Fruit fly (Drosophila melanogaster) whole organism, embryonic: Measurements from ENCODE around the gene CG14196.

Source experiments
- B-H1 ChIP-seq: fragments of 200-800 bp; sonication (Bioruptor generic); IDR thresholded peaks from 3 replicates; pipeline ENCODE4 v1.3.6; 2022; ENCODE audit warnings: missing biosample characterization, missing genetic modification characterization
- CG10267 ChIP-seq: fragments of 200-800 bp; sonication (Bioruptor generic); optimal IDR thresholded peaks from 2 replicates; lab custom pipeline; 2018; ENCODE audit warnings: missing biosample characterization, mild to moderate bottlenecking, missing genetic modification characterization, moderate library complexity
- CG10462 ChIP-seq: fragments of 200-800 bp; sonication (Bioruptor generic); optimal IDR thresholded peaks from 2 replicates; lab custom pipeline; 2016; ENCODE audit warnings: missing biosample characterization, missing genetic modification characterization
- CG10959 ChIP-seq: fragments of 200-800 bp; sonication (Bioruptor generic); IDR thresholded peaks from 2 replicates; pipeline ENCODE4 v1.3.6; 2022; ENCODE audit warnings: missing biosample characterization, missing genetic modification characterization
- CG10979 ChIP-seq: fragments of 200-800 bp; sonication (Bioruptor generic); optimal IDR thresholded peaks from 2 replicates; lab custom pipeline; 2018; ENCODE audit warnings: missing biosample characterization, mild to moderate bottlenecking, missing genetic modification characterization, moderate library complexity
- CG14667 ChIP-seq: fragments of 200-800 bp; sonication (Bioruptor generic); IDR thresholded peaks from 2 replicates; pipeline ENCODE4 v1.3.6; 2022; ENCODE audit warnings: missing biosample characterization, missing genetic modification characterization
- CG15011 ChIP-seq: fragments of 200-800 bp; sonication (Bioruptor generic); optimal IDR thresholded peaks from 3 replicates; lab custom pipeline; 2018; ENCODE audit warnings: missing biosample characterization, mild to moderate bottlenecking, missing genetic modification characterization
- CG17186 ChIP-seq: fragments of 200-800 bp; sonication (Bioruptor generic); optimal IDR thresholded peaks from 3 replicates; lab custom pipeline; 2017; ENCODE audit warnings: missing biosample characterization, missing genetic modification reagents, missing genetic modification characterization
- CG17802 ChIP-seq: fragments of 200-800 bp; sonication (Bioruptor generic); optimal IDR thresholded peaks from 2 replicates; lab custom pipeline; 2018; ENCODE audit warnings: missing biosample characterization, mild to moderate bottlenecking, missing genetic modification characterization, moderate library complexity
- CG1832 ChIP-seq: fragments of 200-800 bp; sonication (Bioruptor generic); optimal IDR thresholded peaks from 2 replicates; lab custom pipeline; 2017; ENCODE audit warnings: missing biosample characterization, mild to moderate bottlenecking, missing genetic modification characterization, inconsistent platforms
- CG2712 ChIP-seq: fragments of 200-800 bp; optimal IDR thresholded peaks from 3 replicates; lab custom pipeline; 2019; ENCODE audit warnings: missing biosample characterization, mild to moderate bottlenecking, missing genetic modification characterization, moderate library complexity
- CG31365 ChIP-seq: fragments of 200-800 bp; sonication (Bioruptor generic); optimal IDR thresholded peaks from 2 replicates; lab custom pipeline; 2018; ENCODE audit warnings: missing biosample characterization, mild to moderate bottlenecking, missing genetic modification characterization
- CG4282 ChIP-seq: fragments of 200-800 bp; sonication (Bioruptor generic); optimal IDR thresholded peaks from 2 replicates; lab custom pipeline; 2016; ENCODE audit warnings: missing biosample characterization, missing genetic modification characterization
- CG4404 ChIP-seq: fragments of 200-800 bp; sonication (Bioruptor generic); IDR thresholded peaks from 2 replicates; pipeline ENCODE4 v1.3.6; 2022; ENCODE audit warnings: missing biosample characterization, missing genetic modification characterization
- CG4424 ChIP-seq: fragments of 200-800 bp; sonication (Bioruptor generic); optimal IDR thresholded peaks from 3 replicates; lab custom pipeline; 2016; ENCODE audit warnings: missing biosample characterization, missing genetic modification characterization
- CG4617 ChIP-seq: fragments of 200-800 bp; sonication (Bioruptor generic); optimal IDR thresholded peaks from 3 replicates; lab custom pipeline; 2016; ENCODE audit warnings: missing biosample characterization, missing genetic modification characterization, borderline replicate concordance
- CG6765 ChIP-seq: fragments of 200-800 bp; sonication (Bioruptor generic); optimal IDR thresholded peaks from 3 replicates; lab custom pipeline; 2017; ENCODE audit warnings: missing biosample characterization, mild to moderate bottlenecking, missing genetic modification characterization
- CG6813 ChIP-seq: fragments of 200-800 bp; sonication (Bioruptor generic); optimal IDR thresholded peaks from 2 replicates; lab custom pipeline; 2017; ENCODE audit warnings: missing biosample characterization, missing genetic modification characterization, mild to moderate bottlenecking, moderate library complexity, missing genetic modification reagents
- CG7745 ChIP-seq: fragments of 200-800 bp; sonication (Bioruptor generic); optimal IDR thresholded peaks from 2 replicates; lab custom pipeline; 2018; ENCODE audit warnings: missing biosample characterization, mild to moderate bottlenecking, missing genetic modification characterization, moderate library complexity
- CG8290 ChIP-seq, 3 experiments: fragments of 200-800 bp; sonication (Bioruptor generic); optimal IDR thresholded peaks; 2 replicates each; lab custom pipeline; 2016 to 2019; ENCODE audit warnings: missing biosample characterization in 3 of 3, missing genetic modification characterization in 3 of 3, mild to moderate bottlenecking in 2 of 3, moderate library complexity in 1 of 3
- CG9437 ChIP-seq: fragments of 200-800 bp; sonication (Bioruptor generic); optimal IDR thresholded peaks from 2 replicates; lab custom pipeline; 2018; ENCODE audit warnings: missing biosample characterization, mild to moderate bottlenecking, missing genetic modification characterization
- CG9609 ChIP-seq: fragments of 200-800 bp; sonication (Bioruptor generic); optimal IDR thresholded peaks from 3 replicates; lab custom pipeline; 2016; ENCODE audit warnings: missing biosample characterization, missing genetic modification characterization
- Dfd ChIP-seq, 2 experiments: fragments of >200 bp; optimal IDR thresholded peaks; 2 replicates each; lab custom pipeline; 2017; ENCODE audit warnings: missing biosample characterization in 2 of 2, missing genetic modification characterization in 2 of 2
- Dref ChIP-seq: fragments of 200-800 bp; sonication (Bioruptor generic); IDR thresholded peaks from 2 replicates; pipeline ENCODE4 v1.3.6; 2022; ENCODE audit warnings: missing biosample characterization, missing genetic modification characterization
- Eip74EF ChIP-seq, 2 experiments: fragments of 200-800 bp in 1 of 2; fragments of >200 bp in 1 of 2; sonication (Bioruptor generic) in 1 of 2; optimal IDR thresholded peaks; 2 replicates each; lab custom pipeline; 2017 to 2019; ENCODE audit warnings: missing biosample characterization in 2 of 2, missing genetic modification characterization in 2 of 2, mild to moderate bottlenecking in 1 of 2, moderate library complexity in 1 of 2
- Ets65A ChIP-seq: fragments of 200-800 bp; sonication (Bioruptor generic); peaks from one replicate; lab custom pipeline; 2016; ENCODE audit warnings: missing biosample characterization, missing genetic modification characterization
- H2.0 ChIP-seq: fragments of 200-800 bp; sonication (Bioruptor generic); IDR thresholded peaks from 2 replicates; pipeline ENCODE4 v1.3.6; 2022; ENCODE audit warnings: missing biosample characterization, missing genetic modification characterization
- Med ChIP-seq: fragments of 200-800 bp; sonication (Bioruptor generic); peaks from one replicate; lab custom pipeline; 2016; ENCODE audit warnings: missing biosample characterization, missing genetic modification characterization, mild to moderate bottlenecking, inconsistent platforms, moderate library complexity
- Sox100B ChIP-seq: fragments of 200-800 bp; sonication (Bioruptor generic); optimal IDR thresholded peaks from 3 replicates; lab custom pipeline; 2018; ENCODE audit warnings: missing biosample characterization, mild to moderate bottlenecking, missing genetic modification characterization
- Stat92E ChIP-seq, 3 experiments: fragments of >200 bp in 2 of 3; fragments of 200-800 bp in 1 of 3; sonication (Bioruptor generic) in 1 of 3; optimal IDR thresholded peaks; 2 replicates each; lab custom pipeline; 2017 to 2019; ENCODE audit warnings: missing biosample characterization in 3 of 3, missing genetic modification characterization in 3 of 3, mild to moderate bottlenecking in 1 of 3, moderate library complexity in 1 of 3
- chif ChIP-seq, 2 experiments: fragments of 200-800 bp; sonication (Bioruptor generic); optimal IDR thresholded peaks; 3 replicates each; lab custom pipeline; 2016; ENCODE audit warnings: missing biosample characterization in 2 of 2, missing genetic modification characterization in 2 of 2
- dimm ChIP-seq: fragments of 200-800 bp; sonication (Bioruptor generic); IDR thresholded peaks from 2 replicates; pipeline ENCODE4 v1.3.6; 2022; ENCODE audit warnings: missing biosample characterization, missing genetic modification characterization
- gfzf ChIP-seq: fragments of 200-800 bp; sonication (Bioruptor generic); optimal IDR thresholded peaks from 2 replicates; lab custom pipeline; 2016; ENCODE audit warnings: missing biosample characterization, mild to moderate bottlenecking, missing genetic modification characterization, moderate library complexity
- lilli ChIP-seq: fragments of 200-800 bp; sonication (Bioruptor generic); optimal IDR thresholded peaks from 3 replicates; lab custom pipeline; 2016; ENCODE audit warnings: missing biosample characterization, missing genetic modification characterization
- ro ChIP-seq: fragments of 200-800 bp; sonication (Bioruptor generic); IDR thresholded peaks from 2 replicates; pipeline ENCODE4 v1.3.6; 2022; ENCODE audit warnings: missing biosample characterization, missing genetic modification characterization
- row ChIP-seq: fragments of 200-800 bp; sonication (Bioruptor generic); IDR thresholded peaks from 3 replicates; pipeline ENCODE4 v1.3.6; 2022; ENCODE audit warnings: missing biosample characterization, missing genetic modification characterization
- schlank ChIP-seq: fragments of 200-800 bp; sonication (Bioruptor generic); optimal IDR thresholded peaks from 2 replicates; lab custom pipeline; 2018; ENCODE audit warnings: missing biosample characterization, mild to moderate bottlenecking, missing genetic modification characterization
- sens ChIP-seq: fragments of 200-800 bp; sonication (Bioruptor generic); peaks from one replicate; lab custom pipeline; 2016; ENCODE audit warnings: missing biosample characterization, missing genetic modification characterization
- sens-2 ChIP-seq: fragments of 200-800 bp; sonication (Bioruptor generic); IDR thresholded peaks from 2 replicates; pipeline ENCODE4 v1.3.6; 2022; ENCODE audit warnings: missing biosample characterization, missing genetic modification characterization
- stwl ChIP-seq: fragments of 200-800 bp; sonication (Bioruptor generic); optimal IDR thresholded peaks from 3 replicates; lab custom pipeline; 2018; ENCODE audit warnings: missing biosample characterization, mild to moderate bottlenecking, missing genetic modification characterization, moderate library complexity

The CG14196 gene

DNA sequence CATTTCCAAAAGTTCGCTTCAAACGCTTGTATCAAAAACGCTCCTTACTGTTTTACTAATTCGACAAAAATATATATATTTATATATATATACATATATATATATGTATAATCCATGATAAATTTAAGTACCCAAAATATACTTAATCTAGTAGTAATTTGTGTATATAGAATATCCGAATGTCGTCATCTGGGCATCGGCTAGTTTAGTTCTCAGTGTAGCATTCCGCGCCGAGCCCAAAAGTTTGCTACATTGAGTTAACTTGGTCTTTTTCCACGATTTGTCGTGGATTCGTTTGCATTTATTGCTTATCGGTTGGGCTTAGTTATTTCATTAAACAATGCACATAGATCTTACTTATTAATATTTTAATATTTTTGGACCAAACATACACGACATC is 39.6 kb upstream of the CG14196 start (continued):
- TF ChIP-seq CG17186 (GFP tag; lab: Kevin White, UChicago): no peak
- TF ChIP-seq CG6765 (GFP tag; lab: Kevin White, UChicago): no peak
- no peak for TF ChIP-seq Stat92E (GFP tag; optimal IDR thresholded peaks at IDR 0.05; lab: Kevin White, UChicago)
- TF ChIP-seq CG4617: no peak
- no peak for TF ChIP-seq CG17802 (tag; lab: Kevin White, UChicago)

dm6 chrX:19280685-19281084 is 39.0 kb upstream of the CG14196 start:
- TF ChIP-seq CG4404 (GFP tag; lab: Robert Waterston, UW) (no peak), B-H1 (GFP tag; lab: Robert Waterston, UW) (no peak), CG10267 (tag; lab: Kevin White, UChicago) (no peak), chif (GFP tag; optimal IDR thresholded peaks at IDR 0.05; lab: Kevin White, UChicago) (no peak), sens (GFP tag; lab: Kevin White, UChicago) (peak; percentile 22), Med (GFP tag; lab: Kevin White, UChicago) (peak; percentile 50), sens-2 (GFP tag; lab: Robert Waterston, UW) (no peak), CG7745 (tag; lab: Kevin White, UChicago) (no peak), CG15011 (GFP tag; lab: Kevin White, UChicago) (no peak), Sox100B (GFP tag; lab: Kevin White, UChicago) (no peak), CG1832 (GFP tag; lab: Kevin White, UChicago) (no peak), Ets65A (GFP tag; lab: Kevin White, UChicago) (peak; percentile 70), schlank (tag; lab: Kevin White, UChicago) (no peak)

dm6 chrX:19280249-19280648 is 38.6 kb upstream of the CG14196 start, which contains the start of gene CG8028:
Gene CG8028, minus strand, starts transcription at chrX:19280349.
- TF ChIP-seq CG2712 (tag; lab: Kevin White, UChicago): no peak
- peak; percentile 13 for TF ChIP-seq Med (GFP tag; lab: Kevin White, UChicago)

- TF ChIP-seq CG9437 (GFP tag; lab: Kevin White, UChicago) (no peak), Dref (GFP tag; lab: Robert Waterston, UW) (no peak), ro (GFP tag; lab: Robert Waterston, UW) (no peak), CG31365 (tag; lab: Kevin White, UChicago) (peak; percentile 88), stwl (tag; lab: Kevin White, UChicago) (peak; percentile 22), CG14667 (GFP tag; lab: Robert Waterston, UW) (no peak), CG6813 (no peak), H2.0 (no peak), CG8290 (GFP tag; optimal IDR thresholded peaks at IDR 0.05; lab: Kevin White, UChicago) (peak; percentile 96), CG8290 (tag; optimal IDR thresholded peaks at IDR 0.05; lab: Kevin White, UChicago) (no peak), lilli (GFP tag; lab: Kevin White, UChicago) (no peak), gfzf (GFP tag; lab: Kevin White, UChicago) (no peak), CG10462 (GFP tag; lab: Kevin White, UChicago) (no peak), CG9609 (GFP tag; lab: Kevin White, UChicago) (no peak), row (GFP tag; lab: Robert Waterston, UW) (no peak), CG10959 (GFP tag; lab: Robert Waterston, UW) (no peak), Eip74EF (GFP tag; optimal IDR thresholded peaks at IDR 0.05; lab: Kevin White, UChicago) (peak in 1 of 2 experiments; percentile 47), dimm (GFP tag; lab: Robert Waterston, UW) (no peak), Dfd (GFP tag; optimal IDR thresholded peaks at IDR 0.05; lab: Kevin White, UChicago) (peak in 1 of 2 experiments; percentile 45), CG4282 (no peak), CG10979 (tag; lab: Kevin White, UChicago) (no peak), CG4424 (GFP tag; lab: Kevin White, UChicago) (no peak)
Observed at dm6 chrX:19278395-19278794, 36.8 kb upstream of the CG14196 start.
